Fruit fly (Drosophila melanogaster) Kc167 (cell line): Measurements from ENCODE around the gene Cpr67Fa1.

Experiments used
- Sin3A ChIP-seq: fragments of >200 bp; optimal IDR thresholded peaks from 2 replicates; lab custom pipeline; 2018; ENCODE audit warnings: missing external identifiers
- h ChIP-seq: fragments of >200 bp; optimal IDR thresholded peaks from 3 replicates; lab custom pipeline; 2018; ENCODE audit warnings: missing external identifiers
- psq ChIP-seq: fragments of >200 bp; optimal IDR thresholded peaks from 2 replicates; lab custom pipeline; 2017; ENCODE audit warnings: missing external identifiers
- ttk ChIP-seq: sonication (Bioruptor generic); optimal IDR thresholded peaks from 2 replicates; lab custom pipeline; 2017; ENCODE audit warnings: missing external identifiers

dm6 chr3L:10871534-10871933, 18.3 kb upstream of the Cpr67Fa1 start:
- no peak for TF ChIP-seq psq (lab: Kevin White, UChicago)
- no peak for TF ChIP-seq h
- TF ChIP-seq ttk (lab: Kevin White, UChicago): no peak
- no peak for TF ChIP-seq Sin3A
